Worm (Caenorhabditis elegans): ENCODE data around the gene srpa-68.

ce11 chrV:12326638-12327037 is 35.2 kb upstream of the srpa-68 start:
- TF ChIP-seq nhr-23 (tag; optimal IDR thresholded peaks at IDR 0.05) (no peak), nhr-12 (tag; optimal IDR thresholded peaks at IDR 0.05) (no peak), ama-1 (optimal IDR thresholded peaks at IDR 0.05) (no peak), unc-39 (tag; optimal IDR thresholded peaks at IDR 0.05) (no peak), ztf-11 (tag; optimal IDR thresholded peaks at IDR 0.05) (no peak), unc-62 (GFP tag; optimal IDR thresholded peaks at IDR 0.05) (no peak), C34F6.9 (tag; optimal IDR thresholded peaks at IDR 0.05) (peak; percentile 15), aly-2 (tag; optimal IDR thresholded peaks at IDR 0.05) (no peak), snpc-4 (tag; optimal IDR thresholded peaks at IDR 0.05) (no peak)

Data from whole organism, L2 larva.